Fruit fly (Drosophila melanogaster) whole organism, embryonic: Measurements from ENCODE around the gene mRpS33.

Experiments used
- B-H2 ChIP-seq: fragments of 200-800 bp; sonication (Bioruptor generic); optimal IDR thresholded peaks from 2 replicates; lab custom pipeline; 2018; ENCODE audit warnings: missing biosample characterization, mild to moderate bottlenecking, missing genetic modification characterization
- CG10147 ChIP-seq: fragments of 200-800 bp; sonication (Bioruptor generic); optimal IDR thresholded peaks from 2 replicates; lab custom pipeline; 2019; ENCODE audit warnings: missing biosample characterization, mild to moderate bottlenecking, missing genetic modification characterization, moderate library complexity
- CG10267 ChIP-seq: fragments of 200-800 bp; sonication (Bioruptor generic); optimal IDR thresholded peaks from 2 replicates; lab custom pipeline; 2018; ENCODE audit warnings: missing biosample characterization, mild to moderate bottlenecking, missing genetic modification characterization, moderate library complexity
- CG11247 ChIP-seq: fragments of 200-800 bp; sonication (Bioruptor generic); IDR thresholded peaks from 2 replicates; pipeline ENCODE4 v1.3.6; 2022; ENCODE audit warnings: missing biosample characterization, missing genetic modification characterization
- CG11695 ChIP-seq: fragments of 200-800 bp; sonication (Bioruptor generic); IDR thresholded peaks from 3 replicates; pipeline ENCODE4 v1.3.6; 2022; ENCODE audit warnings: missing biosample characterization, missing genetic modification characterization
- CG12659 ChIP-seq: fragments of 200-800 bp; sonication (Bioruptor generic); optimal IDR thresholded peaks from 3 replicates; lab custom pipeline; 2017; ENCODE audit warnings: mild to moderate bottlenecking, missing biosample characterization, missing genetic modification reagents, missing genetic modification characterization
- CG18262 ChIP-seq: fragments of 200-800 bp; optimal IDR thresholded peaks from 3 replicates; lab custom pipeline; 2019; ENCODE audit warnings: missing biosample characterization, mild to moderate bottlenecking, missing genetic modification characterization, moderate library complexity
- CG2120 ChIP-seq: fragments of 200-800 bp; sonication (Bioruptor generic); optimal IDR thresholded peaks from 3 replicates; lab custom pipeline; 2016; ENCODE audit warnings: missing biosample characterization, missing genetic modification characterization
- CG30403 ChIP-seq: fragments of 200-800 bp; sonication (Bioruptor generic); optimal IDR thresholded peaks from 3 replicates; lab custom pipeline; 2016; ENCODE audit warnings: missing biosample characterization, missing genetic modification characterization
- CG31441 ChIP-seq: fragments of 200-800 bp; sonication (Bioruptor generic); IDR thresholded peaks from 2 replicates; pipeline ENCODE4 v1.3.6; 2022; ENCODE audit warnings: missing biosample characterization, missing genetic modification characterization
- CG4328 ChIP-seq: fragments of 200-800 bp; sonication (Bioruptor generic); optimal IDR thresholded peaks from 3 replicates; lab custom pipeline; 2017; ENCODE audit warnings: missing biosample characterization, missing genetic modification reagents, missing genetic modification characterization
- CG5953 ChIP-seq: fragments of 200-800 bp; sonication (Bioruptor generic); IDR thresholded peaks from 2 replicates; pipeline ENCODE4 v1.3.6; 2022; ENCODE audit warnings: missing biosample characterization, missing genetic modification characterization
- CG6813 ChIP-seq: fragments of 200-800 bp; sonication (Bioruptor generic); optimal IDR thresholded peaks from 2 replicates; lab custom pipeline; 2017; ENCODE audit warnings: missing biosample characterization, missing genetic modification characterization, mild to moderate bottlenecking, moderate library complexity, missing genetic modification reagents
- CG7556 ChIP-seq: fragments of 200-800 bp; sonication (Bioruptor generic); optimal IDR thresholded peaks from 2 replicates; lab custom pipeline; 2017; ENCODE audit warnings: missing biosample characterization, mild to moderate bottlenecking, missing genetic modification characterization
- CG7839 ChIP-seq: fragments of 200-800 bp; sonication (Bioruptor generic); optimal IDR thresholded peaks from 3 replicates; lab custom pipeline; 2018; ENCODE audit warnings: missing biosample characterization, mild to moderate bottlenecking, missing genetic modification characterization, moderate library complexity
- CG8359 ChIP-seq: fragments of 200-800 bp; sonication (Bioruptor generic); optimal IDR thresholded peaks from 2 replicates; lab custom pipeline; 2017; ENCODE audit warnings: missing biosample characterization, mild to moderate bottlenecking, missing genetic modification characterization, borderline replicate concordance
- CG9727 ChIP-seq: fragments of 200-800 bp; sonication (Bioruptor generic); optimal IDR thresholded peaks from 3 replicates; lab custom pipeline; 2017; ENCODE audit warnings: missing biosample characterization, mild to moderate bottlenecking, missing genetic modification characterization
- CG9817 ChIP-seq: fragments of 200-800 bp; sonication (Bioruptor generic); optimal IDR thresholded peaks from 2 replicates; lab custom pipeline; 2018; ENCODE audit warnings: missing biosample characterization, mild to moderate bottlenecking, missing genetic modification characterization, moderate library complexity
- D19A ChIP-seq: fragments of 200-800 bp; optimal IDR thresholded peaks from 3 replicates; lab custom pipeline; 2019; ENCODE audit warnings: missing biosample characterization, mild to moderate bottlenecking, missing genetic modification characterization, moderate library complexity
- Dad ChIP-seq: fragments of 200-800 bp; sonication (Bioruptor generic); optimal IDR thresholded peaks from 3 replicates; lab custom pipeline; 2016; ENCODE audit warnings: missing biosample characterization, missing genetic modification characterization
- Dip3 ChIP-seq: fragments of 200-800 bp; sonication (Bioruptor generic); optimal IDR thresholded peaks from 3 replicates; lab custom pipeline; 2016; ENCODE audit warnings: missing biosample characterization, missing genetic modification characterization
- Fer1 ChIP-seq: fragments of 200-800 bp; sonication (Bioruptor generic); optimal IDR thresholded peaks from 2 replicates; lab custom pipeline; 2017; ENCODE audit warnings: missing biosample characterization, mild to moderate bottlenecking, missing genetic modification characterization
- Gug ChIP-seq: fragments of 200-800 bp; sonication (Bioruptor generic); IDR thresholded peaks from 4 replicates; pipeline ENCODE4 v1.3.6; 2022; ENCODE audit warnings: missing biosample characterization, missing genetic modification characterization
- HLH3B ChIP-seq: fragments of 200-800 bp; sonication (Bioruptor generic); IDR thresholded peaks from 2 replicates; pipeline ENCODE4 v1.3.6; 2022; ENCODE audit warnings: missing biosample characterization, missing genetic modification characterization
- Hand ChIP-seq: fragments of 200-800 bp; sonication (Bioruptor generic); optimal IDR thresholded peaks from 2 replicates; lab custom pipeline; 2017; ENCODE audit warnings: mild to moderate bottlenecking, missing biosample characterization, missing genetic modification reagents, missing genetic modification characterization
- HmgD ChIP-seq: fragments of 200-800 bp; sonication (Bioruptor generic); optimal IDR thresholded peaks from 3 replicates; lab custom pipeline; 2016; ENCODE audit warnings: missing biosample characterization, missing genetic modification characterization
- Hr51 ChIP-seq, 2 experiments: fragments of 200-800 bp; sonication (Bioruptor generic); optimal IDR thresholded peaks; 2 replicates in 1 of 2; 3 replicates in 1 of 2; lab custom pipeline; 2016 to 2018; ENCODE audit warnings: missing biosample characterization in 2 of 2, missing genetic modification characterization in 2 of 2, mild to moderate bottlenecking in 1 of 2, moderate library complexity in 1 of 2
- Nf-YA ChIP-seq: fragments of 200-800 bp; sonication (Bioruptor generic); IDR thresholded peaks from 2 replicates; pipeline ENCODE4 v1.3.6; 2022; ENCODE audit warnings: missing biosample characterization, missing genetic modification characterization
- Opbp ChIP-seq: fragments of 200-800 bp; sonication (Bioruptor generic); IDR thresholded peaks from 3 replicates; pipeline ENCODE4 v1.3.6; 2022; ENCODE audit warnings: missing biosample characterization, missing genetic modification characterization; ENCODE audit not compliant: partially characterized antibody
- PHDP ChIP-seq: fragments of 200-800 bp; sonication (Bioruptor generic); optimal IDR thresholded peaks from 3 replicates; lab custom pipeline; 2018; ENCODE audit warnings: missing biosample characterization, mild to moderate bottlenecking, missing genetic modification characterization, moderate library complexity
- Rfx ChIP-seq: fragments of 200-800 bp; sonication (Bioruptor generic); IDR thresholded peaks from 2 replicates; pipeline ENCODE4 v1.3.6; 2022; ENCODE audit warnings: missing biosample characterization, missing genetic modification characterization
- ase ChIP-seq: fragments of 200-800 bp; sonication (Bioruptor generic); IDR thresholded peaks from 3 replicates; pipeline ENCODE4 v1.3.6; 2022; ENCODE audit warnings: missing biosample characterization, missing genetic modification characterization
- ash1 ChIP-seq: fragments of 200-800 bp; sonication (Bioruptor generic); optimal IDR thresholded peaks from 2 replicates; lab custom pipeline; 2018; ENCODE audit warnings: missing biosample characterization, mild to moderate bottlenecking, missing genetic modification characterization
- cg ChIP-seq: fragments of 200-800 bp; sonication (Bioruptor generic); optimal IDR thresholded peaks from 3 replicates; lab custom pipeline; 2019; ENCODE audit warnings: missing biosample characterization, mild to moderate bottlenecking, missing genetic modification characterization, moderate library complexity
- chm ChIP-seq: fragments of 200-800 bp; sonication (Bioruptor generic); IDR thresholded peaks from 2 replicates; pipeline ENCODE4 v1.3.6; 2022; ENCODE audit warnings: missing biosample characterization, missing genetic modification characterization
- crc ChIP-seq: fragments of 200-800 bp; sonication (Bioruptor generic); optimal IDR thresholded peaks from 2 replicates; lab custom pipeline; 2016; ENCODE audit warnings: missing biosample characterization, missing genetic modification characterization
- dimm ChIP-seq: fragments of 200-800 bp; sonication (Bioruptor generic); IDR thresholded peaks from 2 replicates; pipeline ENCODE4 v1.3.6; 2022; ENCODE audit warnings: missing biosample characterization, missing genetic modification characterization
- fd102C ChIP-seq: fragments of 200-800 bp; sonication (Bioruptor generic); optimal IDR thresholded peaks from 2 replicates; lab custom pipeline; 2018; ENCODE audit warnings: missing biosample characterization, mild to moderate bottlenecking, missing genetic modification characterization, moderate library complexity
- gsb-n ChIP-seq: fragments of 200-800 bp; sonication (Bioruptor generic); optimal IDR thresholded peaks from 3 replicates; lab custom pipeline; 2018; ENCODE audit warnings: missing biosample characterization, mild to moderate bottlenecking, missing genetic modification characterization
- kni ChIP-seq: fragments of 200-800 bp; sonication (Bioruptor generic); optimal IDR thresholded peaks from 3 replicates; lab custom pipeline; 2017; ENCODE audit warnings: mild to moderate bottlenecking, missing biosample characterization, missing genetic modification reagents, missing genetic modification characterization
- nmo ChIP-seq: fragments of 200-800 bp; sonication (Bioruptor generic); optimal IDR thresholded peaks from 2 replicates; lab custom pipeline; 2018; ENCODE audit warnings: missing biosample characterization, mild to moderate bottlenecking, missing genetic modification characterization, moderate library complexity
- phol ChIP-seq: fragments of 200-800 bp; sonication (Bioruptor generic); optimal IDR thresholded peaks from 3 replicates; lab custom pipeline; 2018; ENCODE audit warnings: missing biosample characterization, mild to moderate bottlenecking, missing genetic modification characterization, moderate library complexity
- prd ChIP-seq, 3 experiments: fragments of >200 bp in 2 of 3; fragments of 200-800 bp in 1 of 3; sonication (Bioruptor generic) in 1 of 3; optimal IDR thresholded peaks in 2 of 3; IDR thresholded peaks in 1 of 3; 2 replicates in 2 of 3; 3 replicates in 1 of 3; pipeline versions ENCODE4 v1.3.6 to Lab custom; 2017 to 2022; ENCODE audit warnings: missing biosample characterization in 1 of 3, missing genetic modification characterization in 1 of 3
- repo ChIP-seq: fragments of 200-800 bp; sonication (Bioruptor generic); optimal IDR thresholded peaks from 2 replicates; lab custom pipeline; 2016; ENCODE audit warnings: missing biosample characterization, missing genetic modification characterization
- sug ChIP-seq: fragments of 200-800 bp; optimal IDR thresholded peaks from 2 replicates; lab custom pipeline; 2019; ENCODE audit warnings: missing biosample characterization, mild to moderate bottlenecking, missing genetic modification characterization, moderate library complexity
- tap ChIP-seq: fragments of 200-800 bp; optimal IDR thresholded peaks from 3 replicates; lab custom pipeline; 2019; ENCODE audit warnings: missing biosample characterization, mild to moderate bottlenecking, missing genetic modification characterization, moderate library complexity
- tgo ChIP-seq: fragments of 200-800 bp; sonication (Bioruptor generic); IDR thresholded peaks from 3 replicates; pipeline ENCODE4 v1.3.6; 2022; ENCODE audit warnings: missing biosample characterization, missing genetic modification characterization

mRpS33 gene

dm6 chr3R:16476472-16476871, 40.1 kb upstream of the mRpS33 start (continued):
- no peak for TF ChIP-seq ash1
- TF ChIP-seq CG11247 (GFP tag; lab: Robert Waterston, UW) = no peak
- TF ChIP-seq sug = peak; percentile 28
- TF ChIP-seq CG31441 (GFP tag; lab: Robert Waterston, UW) = peak; percentile 35; the same call in 1 of the 2 replicates
- TF ChIP-seq gsb-n (tag; lab: Kevin White, UChicago) = no peak
- TF ChIP-seq phol (tag; lab: Kevin White, UChicago) = peak; percentile 18
- TF ChIP-seq kni = no peak
- peak in 1 of 2 experiments; percentile 37 for TF ChIP-seq Hr51 (GFP tag; optimal IDR thresholded peaks at IDR 0.05; lab: Kevin White, UChicago)
- TF ChIP-seq CG5953 (GFP tag; lab: Robert Waterston, UW) = no peak
- no peak for TF ChIP-seq Dad
- TF ChIP-seq nmo (GFP tag; lab: Kevin White, UChicago) = peak; percentile 22
- 0 out of 3 replicates have a peak, but pooled peaks have one; percentile 16 for TF ChIP-seq CG11695 (GFP tag; lab: Robert Waterston, UW)
- no peak for TF ChIP-seq HLH3B (GFP tag; lab: Robert Waterston, UW)
- TF ChIP-seq tap (tag; lab: Kevin White, UChicago) = peak; percentile 32
- no peak for TF ChIP-seq ase (GFP tag; lab: Robert Waterston, UW)
- TF ChIP-seq CG9727 (GFP tag; lab: Kevin White, UChicago) = peak; percentile 31
- no peak for TF ChIP-seq CG8359 (GFP tag; lab: Kevin White, UChicago)
- no peak for TF ChIP-seq Nf-YA (GFP tag; lab: Robert Waterston, UW)
- peak; percentile 34 for TF ChIP-seq D19A (tag; lab: Kevin White, UChicago)
- no peak for TF ChIP-seq Gug (GFP tag; lab: Robert Waterston, UW)
- no peak for TF ChIP-seq repo
- TF ChIP-seq CG10267 (tag; lab: Kevin White, UChicago) = peak; percentile 32
- no peak for TF ChIP-seq dimm (GFP tag; lab: Robert Waterston, UW)
- peak; percentile 25 for TF ChIP-seq CG9817
- peak; percentile 47 for TF ChIP-seq CG10147
- TF ChIP-seq prd (optimal IDR thresholded peaks at IDR 0.05; lab: Kevin White, UChicago) = no peak
- TF ChIP-seq prd (GFP tag; IDR thresholded peaks at IDR 0.05; lab: Robert Waterston, UW) = peak; percentile 19; the same call in 1 of the 3 replicates
- no peak for TF ChIP-seq crc (GFP tag; lab: Kevin White, UChicago)
- peak; percentile 58 for TF ChIP-seq CG2120
- TF ChIP-seq B-H2 (GFP tag; lab: Kevin White, UChicago) = peak; percentile 35
- TF ChIP-seq Hand (GFP tag; lab: Kevin White, UChicago) = peak; percentile 50
- peak; percentile 23 for TF ChIP-seq CG12659 (GFP tag; lab: Kevin White, UChicago)
- peak; percentile 71 for TF ChIP-seq Fer1 (GFP tag; lab: Kevin White, UChicago)
- TF ChIP-seq Dip3 (GFP tag; lab: Kevin White, UChicago) = no peak
- no peak for TF ChIP-seq HmgD (GFP tag; lab: Kevin White, UChicago)
- TF ChIP-seq fd102C (GFP tag; lab: Kevin White, UChicago) = no peak
- peak; percentile 44 for TF ChIP-seq PHDP (tag; lab: Kevin White, UChicago)
- TF ChIP-seq chm = no peak
- TF ChIP-seq tgo (GFP tag; lab: Robert Waterston, UW) = 0 out of 3 replicates have a peak, but pooled peaks have one; percentile 30
- peak; percentile 27; the same call in 1 of the 2 replicates for TF ChIP-seq Rfx (GFP tag; lab: Robert Waterston, UW)
- no peak for TF ChIP-seq cg (GFP tag; lab: Kevin White, UChicago)
- no peak for TF ChIP-seq Opbp
- TF ChIP-seq CG7839 = peak; percentile 67
- TF ChIP-seq CG7556 (GFP tag; lab: Kevin White, UChicago) = peak; percentile 61
- TF ChIP-seq CG18262 (tag; lab: Kevin White, UChicago) = peak; percentile 49
- TF ChIP-seq CG30403 (GFP tag; lab: Kevin White, UChicago) = peak; percentile 35
- TF ChIP-seq CG6813 (GFP tag; lab: Kevin White, UChicago) = peak; percentile 15
- no peak for TF ChIP-seq CG4328 (GFP tag; lab: Kevin White, UChicago)
- TF ChIP-seq, all 482 proteins: peak for 89
